Fruit fly (Drosophila melanogaster) whole organism, embryonic: Measurements from ENCODE around the gene HDAC1.
A peak's percentile ranks its signal among the peaks of the same experiment; 100 is the strongest.

ENCODE experiments used
- B-H1 ChIP-seq: fragments of 200-800 bp; sonication (Bioruptor generic); IDR thresholded peaks from 3 replicates; pipeline ENCODE4 v1.3.6; 2022; ENCODE audit warnings: missing biosample characterization, missing genetic modification characterization
- BtbVII ChIP-seq: fragments of 200-800 bp; sonication (Bioruptor generic); optimal IDR thresholded peaks from 3 replicates; lab custom pipeline; 2017; ENCODE audit warnings: missing biosample characterization, mild to moderate bottlenecking, missing genetic modification characterization
- CG10321 ChIP-seq: fragments of 200-800 bp; sonication (Bioruptor generic); IDR thresholded peaks from 2 replicates; pipeline ENCODE4 v1.3.6; 2022; ENCODE audit warnings: missing biosample characterization, missing genetic modification characterization
- CG10462 ChIP-seq: fragments of 200-800 bp; sonication (Bioruptor generic); optimal IDR thresholded peaks from 2 replicates; lab custom pipeline; 2016; ENCODE audit warnings: missing biosample characterization, missing genetic modification characterization
- CG12071 ChIP-seq: fragments of 200-800 bp; sonication (Bioruptor generic); optimal IDR thresholded peaks from 3 replicates; lab custom pipeline; 2018; ENCODE audit warnings: missing biosample characterization, mild to moderate bottlenecking, missing genetic modification characterization
- CG13424 ChIP-seq: fragments of 200-800 bp; sonication (Bioruptor generic); optimal IDR thresholded peaks from 2 replicates; lab custom pipeline; 2019; ENCODE audit warnings: missing biosample characterization, mild to moderate bottlenecking, missing genetic modification characterization, moderate library complexity
- CG15269 ChIP-seq: fragments of 200-800 bp; sonication (Bioruptor generic); optimal IDR thresholded peaks from 2 replicates; lab custom pipeline; 2018; ENCODE audit warnings: missing biosample characterization, mild to moderate bottlenecking, missing genetic modification characterization, moderate library complexity
- CG15514 ChIP-seq: fragments of 200-800 bp; sonication (Bioruptor generic); optimal IDR thresholded peaks from 3 replicates; lab custom pipeline; 2017; ENCODE audit warnings: missing biosample characterization, missing genetic modification characterization, mild to moderate bottlenecking, moderate library complexity, missing genetic modification reagents
- CG17328 ChIP-seq: fragments of 200-800 bp; sonication (Bioruptor generic); IDR thresholded peaks from 2 replicates; pipeline ENCODE4 v1.3.6; 2022; ENCODE audit warnings: missing biosample characterization, missing genetic modification characterization
- CG17385 ChIP-seq: fragments of 200-800 bp; sonication (Bioruptor generic); optimal IDR thresholded peaks from 3 replicates; lab custom pipeline; 2018; ENCODE audit warnings: missing biosample characterization, mild to moderate bottlenecking, missing genetic modification characterization
- CG17802 ChIP-seq: fragments of 200-800 bp; sonication (Bioruptor generic); optimal IDR thresholded peaks from 2 replicates; lab custom pipeline; 2018; ENCODE audit warnings: missing biosample characterization, mild to moderate bottlenecking, missing genetic modification characterization, moderate library complexity
- CG18599 ChIP-seq: fragments of 200-800 bp; sonication (Bioruptor generic); optimal IDR thresholded peaks from 3 replicates; lab custom pipeline; 2017; ENCODE audit warnings: missing biosample characterization, missing genetic modification characterization, mild to moderate bottlenecking, moderate library complexity, missing genetic modification reagents
- CG2116 ChIP-seq: fragments of 200-800 bp; sonication (Bioruptor generic); optimal IDR thresholded peaks from 3 replicates; lab custom pipeline; 2018; ENCODE audit warnings: missing biosample characterization, mild to moderate bottlenecking, missing genetic modification characterization
- CG2199 ChIP-seq: fragments of 200-800 bp; sonication (Bioruptor generic); IDR thresholded peaks from 3 replicates; pipeline ENCODE4 v1.3.6; 2022; ENCODE audit warnings: missing biosample characterization, missing genetic modification characterization
- CG2712 ChIP-seq: fragments of 200-800 bp; optimal IDR thresholded peaks from 3 replicates; lab custom pipeline; 2019; ENCODE audit warnings: missing biosample characterization, mild to moderate bottlenecking, missing genetic modification characterization, moderate library complexity
- CG31441 ChIP-seq: fragments of 200-800 bp; sonication (Bioruptor generic); IDR thresholded peaks from 2 replicates; pipeline ENCODE4 v1.3.6; 2022; ENCODE audit warnings: missing biosample characterization, missing genetic modification characterization
- CG3281 ChIP-seq: fragments of 200-800 bp; sonication (Bioruptor generic); optimal IDR thresholded peaks from 3 replicates; lab custom pipeline; 2017; ENCODE audit warnings: missing biosample characterization, mild to moderate bottlenecking, missing genetic modification characterization
- CG3407 ChIP-seq: fragments of 200-800 bp; sonication (Bioruptor generic); optimal IDR thresholded peaks from 2 replicates; lab custom pipeline; 2018; ENCODE audit warnings: missing biosample characterization, mild to moderate bottlenecking, missing genetic modification characterization
- CG7987 ChIP-seq: fragments of 200-800 bp; sonication (Bioruptor generic); optimal IDR thresholded peaks from 2 replicates; lab custom pipeline; 2018; ENCODE audit warnings: missing biosample characterization, mild to moderate bottlenecking, missing genetic modification characterization, moderate library complexity
- CG9932 ChIP-seq: fragments of 200-800 bp; sonication (Bioruptor generic); IDR thresholded peaks from 2 replicates; pipeline ENCODE4 v1.3.6; 2022; ENCODE audit warnings: missing biosample characterization, missing genetic modification characterization
- CHES-1-like ChIP-seq: fragments of 200-800 bp; sonication (Bioruptor generic); optimal IDR thresholded peaks from 2 replicates; lab custom pipeline; 2016; ENCODE audit warnings: missing biosample characterization, missing genetic modification characterization
- MBD-R2 ChIP-seq: fragments of 200-800 bp; sonication (Bioruptor generic); IDR thresholded peaks from 2 replicates; pipeline ENCODE4 v1.3.6; 2022; ENCODE audit warnings: missing biosample characterization, missing genetic modification characterization
- NFAT ChIP-seq: fragments of 200-800 bp; sonication (Bioruptor generic); IDR thresholded peaks from 2 replicates; pipeline ENCODE4 v1.3.6; 2022; ENCODE audit warnings: missing biosample characterization, missing genetic modification characterization
- Rfx ChIP-seq: fragments of 200-800 bp; sonication (Bioruptor generic); IDR thresholded peaks from 2 replicates; pipeline ENCODE4 v1.3.6; 2022; ENCODE audit warnings: missing biosample characterization, missing genetic modification characterization
- Stat92E ChIP-seq, 3 experiments: fragments of >200 bp in 2 of 3; fragments of 200-800 bp in 1 of 3; sonication (Bioruptor generic) in 1 of 3; optimal IDR thresholded peaks; 2 replicates each; lab custom pipeline; 2017 to 2019; ENCODE audit warnings: missing biosample characterization in 3 of 3, missing genetic modification characterization in 3 of 3, mild to moderate bottlenecking in 1 of 3, moderate library complexity in 1 of 3
- ash1 ChIP-seq: fragments of 200-800 bp; sonication (Bioruptor generic); optimal IDR thresholded peaks from 2 replicates; lab custom pipeline; 2018; ENCODE audit warnings: missing biosample characterization, mild to moderate bottlenecking, missing genetic modification characterization
- bcd ChIP-seq: fragments of 200-800 bp; sonication (Bioruptor generic); optimal IDR thresholded peaks from 2 replicates; lab custom pipeline; 2017; ENCODE audit warnings: missing biosample characterization, mild to moderate bottlenecking, missing genetic modification characterization
- dati ChIP-seq: fragments of 200-800 bp; sonication (Bioruptor generic); IDR thresholded peaks from 2 replicates; pipeline ENCODE4 v1.3.6; 2022; ENCODE audit warnings: missing biosample characterization, missing genetic modification characterization
- dimm ChIP-seq: fragments of 200-800 bp; sonication (Bioruptor generic); IDR thresholded peaks from 2 replicates; pipeline ENCODE4 v1.3.6; 2022; ENCODE audit warnings: missing biosample characterization, missing genetic modification characterization
- dm ChIP-seq: fragments of 200-800 bp; sonication (Bioruptor generic); optimal IDR thresholded peaks from 3 replicates; lab custom pipeline; 2016; ENCODE audit warnings: missing biosample characterization, missing genetic modification characterization
- fd64A ChIP-seq: fragments of 200-800 bp; sonication (Bioruptor generic); optimal IDR thresholded peaks from 3 replicates; lab custom pipeline; 2018; ENCODE audit warnings: missing biosample characterization, mild to moderate bottlenecking, missing genetic modification characterization
- fru ChIP-seq: fragments of >200 bp; optimal IDR thresholded peaks from 2 replicates; lab custom pipeline; 2017
- grn ChIP-seq: fragments of 200-800 bp; sonication (Bioruptor generic); optimal IDR thresholded peaks from 3 replicates; lab custom pipeline; 2017; ENCODE audit warnings: missing biosample characterization, missing genetic modification characterization
- ham ChIP-seq: fragments of 200-800 bp; sonication (Bioruptor generic); IDR thresholded peaks from 2 replicates; pipeline ENCODE4 v1.3.6; 2022; ENCODE audit warnings: missing biosample characterization, missing genetic modification characterization
- her ChIP-seq: fragments of 200-800 bp; sonication (Bioruptor generic); optimal IDR thresholded peaks from 2 replicates; lab custom pipeline; 2016; ENCODE audit warnings: missing biosample characterization, missing genetic modification characterization
- insv ChIP-seq, 2 experiments: fragments of 200-800 bp; sonication (Bioruptor generic); optimal IDR thresholded peaks; 3 replicates each; lab custom pipeline; 2016 to 2018; ENCODE audit warnings: missing biosample characterization in 2 of 2, missing genetic modification characterization in 2 of 2
- inv ChIP-seq: fragments of 200-800 bp; sonication (Bioruptor generic); IDR thresholded peaks from 2 replicates; pipeline ENCODE4 v1.3.6; 2022; ENCODE audit warnings: missing biosample characterization, missing genetic modification characterization; ENCODE audit not compliant: partially characterized antibody
- jing ChIP-seq: fragments of 200-800 bp; sonication (Bioruptor generic); optimal IDR thresholded peaks from 2 replicates; lab custom pipeline; 2018; ENCODE audit warnings: missing biosample characterization, mild to moderate bottlenecking, missing genetic modification characterization
- kah ChIP-seq: fragments of 200-800 bp; sonication (Bioruptor generic); optimal IDR thresholded peaks from 2 replicates; lab custom pipeline; 2018; ENCODE audit warnings: missing biosample characterization, mild to moderate bottlenecking, missing genetic modification characterization
- knrl ChIP-seq: fragments of 200-800 bp; sonication (Bioruptor generic); IDR thresholded peaks from 3 replicates; pipeline ENCODE4 v1.3.6; 2022; ENCODE audit warnings: missing biosample characterization, missing genetic modification characterization; ENCODE audit not compliant: partially characterized antibody
- nau ChIP-seq: fragments of 200-800 bp; sonication (Bioruptor generic); optimal IDR thresholded peaks from 3 replicates; lab custom pipeline; 2017; ENCODE audit warnings: missing biosample characterization, mild to moderate bottlenecking, missing genetic modification characterization, missing genetic modification reagents
- onecut ChIP-seq: fragments of 200-800 bp; sonication (Bioruptor generic); IDR thresholded peaks from 2 replicates; pipeline ENCODE4 v1.3.6; 2022; ENCODE audit warnings: missing biosample characterization, missing genetic modification characterization
- otp ChIP-seq: fragments of 200-800 bp; sonication (Bioruptor generic); IDR thresholded peaks from 3 replicates; pipeline ENCODE4, ENCODE4 v1.3.6; 2022; ENCODE audit warnings: missing biosample characterization, missing genetic modification characterization
- pita ChIP-seq: fragments of 200-800 bp; sonication (Bioruptor generic); optimal IDR thresholded peaks from 2 replicates; lab custom pipeline; 2017; ENCODE audit warnings: missing biosample characterization, mild to moderate bottlenecking, missing genetic modification characterization
- sens ChIP-seq: fragments of 200-800 bp; sonication (Bioruptor generic); peaks from one replicate; lab custom pipeline; 2016; ENCODE audit warnings: missing biosample characterization, missing genetic modification characterization
- trem ChIP-seq: fragments of 200-800 bp; optimal IDR thresholded peaks from 3 replicates; lab custom pipeline; 2019; ENCODE audit warnings: missing biosample characterization, mild to moderate bottlenecking, missing genetic modification characterization, moderate library complexity
- tx ChIP-seq: fragments of 200-800 bp; sonication (Bioruptor generic); optimal IDR thresholded peaks from 2 replicates; lab custom pipeline; 2016; ENCODE audit warnings: missing biosample characterization, missing genetic modification characterization
- yki ChIP-seq: fragments of >200 bp; optimal IDR thresholded peaks from 3 replicates; lab custom pipeline; 2018

The HDAC1 gene

dm6 chr3L:4625387-4626386 lies 847 bp upstream of the HDAC1 start, which contains the start of gene Src64B (continued):
- peak; percentile 90 for TF ChIP-seq sens (GFP tag; lab: Kevin White, UChicago)
- 0 out of 2 replicates have a peak, but pooled peaks have one; percentile 32 for TF ChIP-seq CG17328 (GFP tag; lab: Robert Waterston, UW)
- TF ChIP-seq CG2116 (GFP tag; lab: Kevin White, UChicago): peak; percentile 31
- 0 out of 2 replicates have a peak, but pooled peaks have one; percentile 13 for TF ChIP-seq dati (GFP tag; lab: Robert Waterston, UW)
- peak; percentile 54 for TF ChIP-seq CG15514 (GFP tag; lab: Kevin White, UChicago)
- TF ChIP-seq jing (GFP tag; lab: Kevin White, UChicago): no peak
- peak; percentile 49 for TF ChIP-seq NFAT (GFP tag; lab: Robert Waterston, UW)
- TF ChIP-seq CHES-1-like (GFP tag; lab: Kevin White, UChicago): peak; percentile 2
- TF ChIP-seq bcd (GFP tag; lab: Kevin White, UChicago): peak; percentile 2
- peak; percentile 27 for TF ChIP-seq CG12071
- TF ChIP-seq CG18599 (GFP tag; lab: Kevin White, UChicago): peak; percentile 28
- no peak for TF ChIP-seq yki (lab: Kevin White, UChicago)
- TF ChIP-seq Stat92E (GFP tag; optimal IDR thresholded peaks at IDR 0.05; lab: Kevin White, UChicago): peak in 1 of 3 experiments; percentile 87
- TF ChIP-seq inv (GFP tag; lab: Robert Waterston, UW): peak; percentile 67
- no peak for TF ChIP-seq CG9932 (GFP tag; lab: Robert Waterston, UW)
- 0 out of 2 replicates have a peak, but pooled peaks have one; percentile 21 for TF ChIP-seq CG31441 (GFP tag; lab: Robert Waterston, UW)
- no peak; the same call in 2 of the 3 replicates for TF ChIP-seq B-H1 (GFP tag; lab: Robert Waterston, UW)
- TF ChIP-seq CG3281: peak; percentile 22
- TF ChIP-seq BtbVII (GFP tag; lab: Kevin White, UChicago): peak; percentile 10
- no peak for TF ChIP-seq CG13424 (tag; lab: Kevin White, UChicago)
- TF ChIP-seq kah (GFP tag; lab: Kevin White, UChicago): peak; percentile 42
- TF ChIP-seq CG2712 (tag; lab: Kevin White, UChicago): peak; percentile 31
- peak; percentile 45; the same call in 1 of the 3 replicates for TF ChIP-seq otp (GFP tag; lab: Robert Waterston, UW)
- TF ChIP-seq Rfx (GFP tag; lab: Robert Waterston, UW): no peak
- peak; percentile 56 for TF ChIP-seq CG7987 (GFP tag; lab: Kevin White, UChicago)
- peak; percentile 52 for TF ChIP-seq ash1 (GFP tag; lab: Kevin White, UChicago)
- no peak for TF ChIP-seq trem (tag; lab: Kevin White, UChicago)
- TF ChIP-seq onecut (GFP tag; lab: Robert Waterston, UW): peak; percentile 49; the same call in 1 of the 2 replicates
- TF ChIP-seq knrl (GFP tag; lab: Robert Waterston, UW): peak; percentile 73
- peak; percentile 62 for TF ChIP-seq fd64A (GFP tag; lab: Kevin White, UChicago)
- peak; percentile 73 for TF ChIP-seq CG17385 (GFP tag; lab: Kevin White, UChicago)
- TF ChIP-seq dimm (GFP tag; lab: Robert Waterston, UW): no peak
- peak; percentile 86 for TF ChIP-seq CG10321 (GFP tag; lab: Robert Waterston, UW)
- no peak for TF ChIP-seq her (GFP tag; lab: Kevin White, UChicago)
- peak; percentile 41 for TF ChIP-seq pita (GFP tag; lab: Kevin White, UChicago)
- no peak for TF ChIP-seq ham
- TF ChIP-seq dm (GFP tag; lab: Kevin White, UChicago): peak; percentile 77
- no peak for TF ChIP-seq grn
- TF ChIP-seq tx (GFP tag; lab: Kevin White, UChicago): no peak
- TF ChIP-seq CG10462: peak; percentile 60
- TF ChIP-seq MBD-R2: peak; percentile 37; the same call in 1 of the 2 replicates
- no peak for TF ChIP-seq fru
- no peak for TF ChIP-seq CG3407 (GFP tag; lab: Kevin White, UChicago)
- peak; percentile 76; the same call in 2 of the 3 replicates for TF ChIP-seq CG2199 (GFP tag; lab: Robert Waterston, UW)
- TF ChIP-seq CG15269: no peak
- peak; percentile 45 for TF ChIP-seq nau (GFP tag; lab: Kevin White, UChicago)
- TF ChIP-seq CG17802: no peak
- peak in 1 of 2 experiments; percentile 48 for TF ChIP-seq insv (GFP tag; optimal IDR thresholded peaks at IDR 0.05; lab: Kevin White, UChicago)
